Comparison of ENCODE assay signal across 1 fruit fly cellular context in the genomic region with DNA sequence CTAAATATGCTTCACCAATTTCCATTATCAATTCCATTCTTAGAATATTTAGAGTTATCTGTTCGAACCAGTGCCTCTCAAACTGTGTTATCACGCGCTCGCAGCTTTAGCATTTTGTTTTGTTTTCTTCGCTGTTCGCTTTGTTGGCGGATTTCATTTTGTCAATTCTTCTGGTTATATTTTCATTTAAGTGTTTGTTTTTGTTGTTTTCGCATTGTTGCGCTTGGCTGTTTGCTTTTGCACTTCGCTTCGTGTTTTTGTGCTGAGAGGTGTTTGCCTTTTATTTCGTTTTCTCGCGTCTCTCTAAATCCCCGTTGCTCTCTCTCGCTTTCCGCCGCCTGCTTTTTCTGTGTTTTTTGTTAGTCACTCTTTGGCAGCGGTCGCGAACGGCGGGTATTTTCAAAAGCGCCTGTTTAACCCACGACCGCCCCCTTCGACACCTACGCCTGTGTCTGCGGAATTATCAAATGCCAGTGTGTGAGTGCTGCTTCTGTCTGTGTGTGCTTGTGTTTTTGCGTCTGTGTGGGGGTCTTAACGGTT.
A peak's percentile ranks its signal among the peaks of the same experiment; 100 is the strongest.
TF ChIP-seq lines count a peak whose summit lies in the region.

No protein-coding gene starts in this region.

TF ChIP-seq in whole organism, embryonic, 481 proteins besides CTCF, POLR2A, EP300 and RAD21 (continued from another document and continues in another):
- no peak for TF ChIP-seq CG4854 (GFP tag; optimal IDR thresholded peaks at IDR 0.05; lab: Kevin White, UChicago)
- no peak for TF ChIP-seq Sin3A (optimal IDR thresholded peaks at IDR 0.05; lab: Kevin White, UChicago)
- TF ChIP-seq nau (GFP tag; optimal IDR thresholded peaks at IDR 0.05; lab: Kevin White, UChicago) = peak; percentile 39
- no peak for TF ChIP-seq CG12236 (GFP tag; optimal IDR thresholded peaks at IDR 0.05; lab: Kevin White, UChicago)
- TF ChIP-seq Hr51 (GFP tag; optimal IDR thresholded peaks at IDR 0.05; lab: Kevin White, UChicago) = no peak
- no peak for TF ChIP-seq stwl (tag; optimal IDR thresholded peaks at IDR 0.05; lab: Kevin White, UChicago)
- TF ChIP-seq CG9876 (GFP tag; optimal IDR thresholded peaks at IDR 0.05; lab: Kevin White, UChicago) = peak; percentile 0
- no peak for TF ChIP-seq schlank (tag; optimal IDR thresholded peaks at IDR 0.05; lab: Kevin White, UChicago)
- no peak for TF ChIP-seq CG4820 (GFP tag; optimal IDR thresholded peaks at IDR 0.05; lab: Kevin White, UChicago)
- TF ChIP-seq Dbx (GFP tag; IDR thresholded peaks at IDR 0.05; lab: Robert Waterston, UW) = peak; percentile 61; the same call in 1 of the 3 replicates
- TF ChIP-seq CG11504 (tag; optimal IDR thresholded peaks at IDR 0.05; lab: Kevin White, UChicago) = no peak
- peak; percentile 33; the same call in 1 of the 2 replicates for TF ChIP-seq sna (GFP tag; IDR thresholded peaks at IDR 0.05; lab: Robert Waterston, UW; ENCODE audit: partially characterized antibody)
- TF ChIP-seq CG6683 (GFP tag; optimal IDR thresholded peaks at IDR 0.05; lab: Kevin White, UChicago) = no peak
- TF ChIP-seq CG6854 (GFP tag; optimal IDR thresholded peaks at IDR 0.05; lab: Kevin White, UChicago) = peak; percentile 20
- TF ChIP-seq lilli (GFP tag; optimal IDR thresholded peaks at IDR 0.05; lab: Kevin White, UChicago) = peak; percentile 71
- TF ChIP-seq CG7745 (tag; optimal IDR thresholded peaks at IDR 0.05; lab: Kevin White, UChicago) = no peak
- TF ChIP-seq dmrt99B (tag; optimal IDR thresholded peaks at IDR 0.05; lab: Kevin White, UChicago) = peak; percentile 16
- TF ChIP-seq CG3726 (GFP tag; IDR thresholded peaks at IDR 0.05; lab: Robert Waterston, UW) = no peak
- TF ChIP-seq lov (optimal IDR thresholded peaks at IDR 0.05; lab: Kevin White, UChicago) = no peak
- TF ChIP-seq lov (GFP tag; IDR thresholded peaks at IDR 0.05; lab: Robert Waterston, UW) = peak; percentile 73; the same call in 1 of the 3 replicates
- peak; percentile 77 for TF ChIP-seq caup (GFP tag; optimal IDR thresholded peaks at IDR 0.05; lab: Kevin White, UChicago; ENCODE audit: severe bottlenecking)
- TF ChIP-seq repo (GFP tag; optimal IDR thresholded peaks at IDR 0.05; lab: Kevin White, UChicago) = peak; percentile 31
- TF ChIP-seq CG12744 (GFP tag; optimal IDR thresholded peaks at IDR 0.05; lab: Kevin White, UChicago) = peak; percentile 4
- TF ChIP-seq CG2202 (tag; optimal IDR thresholded peaks at IDR 0.05; lab: Kevin White, UChicago) = no peak
- TF ChIP-seq mam (GFP tag; optimal IDR thresholded peaks at IDR 0.05; lab: Kevin White, UChicago) = peak; percentile 16
- peak; percentile 31 for TF ChIP-seq CG6813 (GFP tag; optimal IDR thresholded peaks at IDR 0.05; lab: Kevin White, UChicago)
- no peak for TF ChIP-seq pan (optimal IDR thresholded peaks at IDR 0.05; lab: Kevin White, UChicago)
- TF ChIP-seq pan (GFP tag; optimal IDR thresholded peaks at IDR 0.05 in 1 of 2, IDR thresholded peaks at IDR 0.05 in 1 of 2) = peak in 1 of 2 experiments; percentile 58
- peak; percentile 63 for TF ChIP-seq wek (GFP tag; optimal IDR thresholded peaks at IDR 0.05; lab: Kevin White, UChicago)
- TF ChIP-seq Fer2 (tag; optimal IDR thresholded peaks at IDR 0.05; lab: Kevin White, UChicago) = no peak
- no peak for TF ChIP-seq CG10274 (GFP tag; optimal IDR thresholded peaks at IDR 0.05; lab: Kevin White, UChicago)
- peak in 1 of 2 experiments; percentile 89 for TF ChIP-seq Hr78 (GFP tag; optimal IDR thresholded peaks at IDR 0.05; lab: Kevin White, UChicago)
- TF ChIP-seq sens-2 (GFP tag; IDR thresholded peaks at IDR 0.05; lab: Robert Waterston, UW) = no peak
- TF ChIP-seq ewg (GFP tag; optimal IDR thresholded peaks at IDR 0.05; lab: Kevin White, UChicago) = no peak
- no peak for TF ChIP-seq Atf-2 (GFP tag; optimal IDR thresholded peaks at IDR 0.05; lab: Kevin White, UChicago)
- peak; percentile 58 for TF ChIP-seq slbo (GFP tag; IDR thresholded peaks at IDR 0.05; lab: Robert Waterston, UW)
- no peak for TF ChIP-seq tin (GFP tag; optimal IDR thresholded peaks at IDR 0.05; lab: Kevin White, UChicago)
- peak; percentile 35 for TF ChIP-seq CG17385 (GFP tag; optimal IDR thresholded peaks at IDR 0.05; lab: Kevin White, UChicago)
- no peak for TF ChIP-seq CG10267 (tag; optimal IDR thresholded peaks at IDR 0.05; lab: Kevin White, UChicago)
- peak; percentile 45 for TF ChIP-seq BtbVII (GFP tag; optimal IDR thresholded peaks at IDR 0.05; lab: Kevin White, UChicago)
- no peak for TF ChIP-seq CG9817 (tag; optimal IDR thresholded peaks at IDR 0.05; lab: Kevin White, UChicago)
- TF ChIP-seq fu2 (GFP tag; optimal IDR thresholded peaks at IDR 0.05; lab: Kevin White, UChicago) = no peak
- no peak for TF ChIP-seq CG12299 (tag; optimal IDR thresholded peaks at IDR 0.05; lab: Kevin White, UChicago)
- TF ChIP-seq CG10654 (GFP tag; optimal IDR thresholded peaks at IDR 0.05; lab: Kevin White, UChicago) = peak; percentile 5
- no peak for TF ChIP-seq tio (GFP tag; optimal IDR thresholded peaks at IDR 0.05; lab: Kevin White, UChicago)
- TF ChIP-seq CG12391 (tag; optimal IDR thresholded peaks at IDR 0.05; lab: Kevin White, UChicago) = no peak
- TF ChIP-seq eve (GFP tag; optimal IDR thresholded peaks at IDR 0.05; lab: Kevin White, UChicago) = peak in 1 of 2 experiments; percentile 51
- TF ChIP-seq Mes4 (GFP tag; optimal IDR thresholded peaks at IDR 0.05; lab: Kevin White, UChicago) = peak; percentile 7
- TF ChIP-seq al (GFP tag; IDR thresholded peaks at IDR 0.05; lab: Robert Waterston, UW) = peak; percentile 20; the same call in 1 of the 2 replicates
- TF ChIP-seq CG10543 (GFP tag; optimal IDR thresholded peaks at IDR 0.05; lab: Kevin White, UChicago) = peak; percentile 88
- TF ChIP-seq CG32532 (GFP tag; IDR thresholded peaks at IDR 0.05; lab: Robert Waterston, UW) = peak; percentile 69
- TF ChIP-seq klu (GFP tag; IDR thresholded peaks at IDR 0.05; lab: Robert Waterston, UW) = peak; percentile 40; the same call in 1 of the 2 replicates
- peak; percentile 10 for TF ChIP-seq CG4328 (GFP tag; optimal IDR thresholded peaks at IDR 0.05; lab: Kevin White, UChicago)
- peak; percentile 75 for TF ChIP-seq CG17568 (GFP tag; optimal IDR thresholded peaks at IDR 0.05; lab: Kevin White, UChicago)
- no peak for TF ChIP-seq Bteb2 (GFP tag; optimal IDR thresholded peaks at IDR 0.05; lab: Kevin White, UChicago)
- no peak for TF ChIP-seq CG30403 (GFP tag; optimal IDR thresholded peaks at IDR 0.05; lab: Kevin White, UChicago)
- no peak for TF ChIP-seq da (GFP tag; optimal IDR thresholded peaks at IDR 0.05; lab: Kevin White, UChicago)
- no peak for TF ChIP-seq H2.0 (GFP tag; IDR thresholded peaks at IDR 0.05; lab: Robert Waterston, UW)
- TF ChIP-seq exex (tag; optimal IDR thresholded peaks at IDR 0.05; lab: Kevin White, UChicago) = peak; percentile 63
- peak; percentile 54 for TF ChIP-seq E2f2 (GFP tag; IDR thresholded peaks at IDR 0.05; lab: Robert Waterston, UW)
- TF ChIP-seq CG2129 (GFP tag; IDR thresholded peaks at IDR 0.05; lab: Robert Waterston, UW; ENCODE audit: partially characterized antibody) = no peak
- TF ChIP-seq hb (GFP tag; IDR thresholded peaks at IDR 0.05; lab: Robert Waterston, UW; ENCODE audit: partially characterized antibody) = no peak
- TF ChIP-seq Doc3 (GFP tag; IDR thresholded peaks at IDR 0.05; lab: Robert Waterston, UW; ENCODE audit: partially characterized antibody) = no peak
- TF ChIP-seq Myb (GFP tag; optimal IDR thresholded peaks at IDR 0.05; lab: Kevin White, UChicago) = peak; percentile 52
- TF ChIP-seq Vsx1 (GFP tag; optimal IDR thresholded peaks at IDR 0.05; lab: Kevin White, UChicago) = no peak
- no peak for TF ChIP-seq CG10209 (GFP tag; optimal IDR thresholded peaks at IDR 0.05; lab: Kevin White, UChicago)
- TF ChIP-seq Stat92E (GFP tag; optimal IDR thresholded peaks at IDR 0.05; lab: Kevin White, UChicago) = no peak
- TF ChIP-seq CG3065 (GFP tag; optimal IDR thresholded peaks at IDR 0.05; lab: Kevin White, UChicago) = no peak
- TF ChIP-seq CG34422 (GFP tag; IDR thresholded peaks at IDR 0.05; lab: Robert Waterston, UW) = peak; percentile 40; the same call in 1 of the 3 replicates
- peak; percentile 64; the same call in 2 of the 3 replicates for TF ChIP-seq so (GFP tag; IDR thresholded peaks at IDR 0.05; lab: Robert Waterston, UW)
- TF ChIP-seq slou (GFP tag; optimal IDR thresholded peaks at IDR 0.05; lab: Kevin White, UChicago) = no peak
- TF ChIP-seq Bdp1 (GFP tag; optimal IDR thresholded peaks at IDR 0.05; lab: Kevin White, UChicago) = no peak
- no peak for TF ChIP-seq CG2875 (GFP tag; optimal IDR thresholded peaks at IDR 0.05; lab: Kevin White, UChicago)
- TF ChIP-seq ind (GFP tag; optimal IDR thresholded peaks at IDR 0.05; lab: Kevin White, UChicago) = no peak
- no peak for TF ChIP-seq CG8359 (GFP tag; optimal IDR thresholded peaks at IDR 0.05; lab: Kevin White, UChicago; ENCODE audit: borderline replicate concordance)
- no peak for TF ChIP-seq CG9609 (GFP tag; optimal IDR thresholded peaks at IDR 0.05; lab: Kevin White, UChicago)
- TF ChIP-seq BEAF-32 (GFP tag; optimal IDR thresholded peaks at IDR 0.05; lab: Kevin White, UChicago) = no peak
- no peak for TF ChIP-seq CG8089 (GFP tag; optimal IDR thresholded peaks at IDR 0.05; lab: Kevin White, UChicago)
- no peak for TF ChIP-seq ssp (GFP tag; IDR thresholded peaks at IDR 0.05; lab: Robert Waterston, UW)
- TF ChIP-seq CG4360 (GFP tag; IDR thresholded peaks at IDR 0.05; lab: Robert Waterston, UW) = no peak
- peak; percentile 58; the same call in 1 of the 2 replicates for TF ChIP-seq sob (GFP tag; IDR thresholded peaks at IDR 0.05; lab: Robert Waterston, UW)
- TF ChIP-seq phol (tag; optimal IDR thresholded peaks at IDR 0.05; lab: Kevin White, UChicago) = no peak
- peak; percentile 77 for TF ChIP-seq Rfx (GFP tag; IDR thresholded peaks at IDR 0.05; lab: Robert Waterston, UW)
- peak; percentile 95 for TF ChIP-seq CG6654 (GFP tag; optimal IDR thresholded peaks at IDR 0.05; lab: Kevin White, UChicago)
- TF ChIP-seq lbe (GFP tag; optimal IDR thresholded peaks at IDR 0.05; lab: Kevin White, UChicago) = peak; percentile 79
- TF ChIP-seq CG8924 (tag; optimal IDR thresholded peaks at IDR 0.05; lab: Kevin White, UChicago) = no peak
- TF ChIP-seq btn (GFP tag; optimal IDR thresholded peaks at IDR 0.05; lab: Kevin White, UChicago) = no peak
- no peak for TF ChIP-seq corto (GFP tag; optimal IDR thresholded peaks at IDR 0.05; lab: Kevin White, UChicago)
- TF ChIP-seq CG9932 (GFP tag; IDR thresholded peaks at IDR 0.05; lab: Robert Waterston, UW) = peak; percentile 69
- peak; percentile 36 for TF ChIP-seq bab2 (GFP tag; optimal IDR thresholded peaks at IDR 0.05; lab: Kevin White, UChicago)
- TF ChIP-seq Pdp1 (GFP tag; optimal IDR thresholded peaks at IDR 0.05; lab: Kevin White, UChicago) = peak; percentile 20 to 42
- TF ChIP-seq fd96Cb (tag; optimal IDR thresholded peaks at IDR 0.05; lab: Kevin White, UChicago) = no peak
- no peak for TF ChIP-seq Lpt (GFP tag; optimal IDR thresholded peaks at IDR 0.05; lab: Kevin White, UChicago)
- TF ChIP-seq Mad (GFP tag; optimal IDR thresholded peaks at IDR 0.05; lab: Kevin White, UChicago) = no peak
- no peak for TF ChIP-seq tx (GFP tag; optimal IDR thresholded peaks at IDR 0.05; lab: Kevin White, UChicago)
- TF ChIP-seq B-H1 (GFP tag; IDR thresholded peaks at IDR 0.05; lab: Robert Waterston, UW) = no peak
- peak; percentile 38 for TF ChIP-seq Side (GFP tag; optimal IDR thresholded peaks at IDR 0.05; lab: Kevin White, UChicago)
- TF ChIP-seq CG11247 (GFP tag; IDR thresholded peaks at IDR 0.05; lab: Robert Waterston, UW) = peak; percentile 57
- TF ChIP-seq CG15479 (GFP tag; optimal IDR thresholded peaks at IDR 0.05; lab: Kevin White, UChicago) = no peak
- no peak for TF ChIP-seq cas (GFP tag; IDR thresholded peaks at IDR 0.05; lab: Robert Waterston, UW)
- no peak for TF ChIP-seq CG8290 (GFP tag; optimal IDR thresholded peaks at IDR 0.05; lab: Kevin White, UChicago)
- peak in 1 of 2 experiments; percentile 84 for TF ChIP-seq CG8290 (tag; optimal IDR thresholded peaks at IDR 0.05; lab: Kevin White, UChicago)
- peak; percentile 15 for TF ChIP-seq odd (GFP tag; optimal IDR thresholded peaks at IDR 0.05; lab: Kevin White, UChicago)
- TF ChIP-seq zfh2 (GFP tag; optimal IDR thresholded peaks at IDR 0.05; lab: Kevin White, UChicago) = peak; percentile 36
- peak; percentile 45 for TF ChIP-seq kay (GFP tag; optimal IDR thresholded peaks at IDR 0.05; lab: Kevin White, UChicago)
- no peak for TF ChIP-seq Doc2 (GFP tag; IDR thresholded peaks at IDR 0.05; lab: Robert Waterston, UW)
- TF ChIP-seq CG43689 (GFP tag; IDR thresholded peaks at IDR 0.05; lab: Robert Waterston, UW) = no peak
- TF ChIP-seq ash1 (GFP tag; optimal IDR thresholded peaks at IDR 0.05; lab: Kevin White, UChicago) = peak; percentile 17
- TF ChIP-seq CG30020 (tag; optimal IDR thresholded peaks at IDR 0.05; lab: Kevin White, UChicago) = no peak
- TF ChIP-seq CG17829 (tag; optimal IDR thresholded peaks at IDR 0.05; lab: Kevin White, UChicago) = no peak
- TF ChIP-seq NfI (GFP tag; optimal IDR thresholded peaks at IDR 0.05; lab: Kevin White, UChicago) = peak; percentile 35
- TF ChIP-seq Ada2b (GFP tag; IDR thresholded peaks at IDR 0.05; lab: Robert Waterston, UW) = no peak
- peak in 1 of 2 experiments; percentile 15 for TF ChIP-seq crp (GFP tag; optimal IDR thresholded peaks at IDR 0.05; lab: Kevin White, UChicago)
- TF ChIP-seq CG8281 (tag; optimal IDR thresholded peaks at IDR 0.05; lab: Kevin White, UChicago) = peak; percentile 79
- TF ChIP-seq gsb (GFP tag; IDR thresholded peaks at IDR 0.05; lab: Robert Waterston, UW) = no peak
- no peak for TF ChIP-seq CG1529 (GFP tag; optimal IDR thresholded peaks at IDR 0.05; lab: Kevin White, UChicago)
- TF ChIP-seq CG13894 (tag; optimal IDR thresholded peaks at IDR 0.05; lab: Kevin White, UChicago) = peak; percentile 61
- TF ChIP-seq CG15514 (GFP tag; optimal IDR thresholded peaks at IDR 0.05; lab: Kevin White, UChicago) = peak; percentile 56
- TF ChIP-seq CG5953 (GFP tag; IDR thresholded peaks at IDR 0.05; lab: Robert Waterston, UW) = 0 out of 2 replicates have a peak, but pooled peaks have one; percentile 8
- no peak for TF ChIP-seq bowl (GFP tag; IDR thresholded peaks at IDR 0.05; lab: Robert Waterston, UW)
- TF ChIP-seq ara (GFP tag; IDR thresholded peaks at IDR 0.05; lab: Robert Waterston, UW) = no peak
- no peak for TF ChIP-seq yki (optimal IDR thresholded peaks at IDR 0.05; lab: Kevin White, UChicago)
- peak; percentile 8 for TF ChIP-seq shn (GFP tag; optimal IDR thresholded peaks at IDR 0.05; lab: Kevin White, UChicago)
- TF ChIP-seq gsb-n (tag; optimal IDR thresholded peaks at IDR 0.05; lab: Kevin White, UChicago) = no peak
- no peak for TF ChIP-seq Kr (GFP tag; optimal IDR thresholded peaks at IDR 0.05; lab: Kevin White, UChicago)
- TF ChIP-seq kni (GFP tag; optimal IDR thresholded peaks at IDR 0.05; lab: Kevin White, UChicago) = peak; percentile 37
- no peak for TF ChIP-seq gt (GFP tag; IDR thresholded peaks at IDR 0.05; lab: Robert Waterston, UW)
